Worm (Caenorhabditis elegans) whole organism, L4/young adult: ENCODE measurements around the gene casy-1.

Source experiments
- W03F9.2 ChIP-seq: fragments of 150-350 bp; optimal IDR thresholded peaks from 2 replicates; lab custom pipeline; 2014; ENCODE audit warnings: missing biosample characterization, missing genetic modification characterization
- dao-5 ChIP-seq: sonication (generic microtip); optimal IDR thresholded peaks from 2 replicates; lab custom pipeline; 2016; ENCODE audit warnings: missing genotype, missing genetic modification characterization, moderate library complexity, missing compliant biosample characterization
- him-1 ChIP-seq: sonication (generic microtip); optimal IDR thresholded peaks from 2 replicates; lab custom pipeline; 2016; ENCODE audit warnings: missing genotype, missing genetic modification reagents, missing genetic modification characterization, missing compliant biosample characterization

ce11 chrII:5946438-5946837 is 10.0 kb downstream of the casy-1 start:
- TF ChIP-seq him-1 (tag; lab: Kevin White, UChicago) (no peak), W03F9.2 (tag; lab: Kevin White, UChicago) (no peak), dao-5 (tag; lab: Kevin White, UChicago) (no peak)
